Fruit fly (Drosophila melanogaster) whole organism, pupa: ENCODE measurements around the gene Kap3.

Source experiments
- CG10348 ChIP-seq: fragments of 200-800 bp; sonication (Bioruptor generic); IDR thresholded peaks from 2 replicates; pipeline ENCODE4 v1.3.6; 2022; ENCODE audit warnings: missing biosample characterization, missing genetic modification characterization
- CG12605 ChIP-seq: fragments of 200-800 bp; sonication (Bioruptor generic); IDR thresholded peaks from 2 replicates; pipeline ENCODE4 v1.3.6; 2022; ENCODE audit warnings: missing biosample characterization, missing genetic modification characterization
- CG13204 ChIP-seq: fragments of 200-800 bp; sonication (Bioruptor generic); optimal IDR thresholded peaks from 2 replicates; lab custom pipeline; 2018; ENCODE audit warnings: missing biosample characterization, mild to moderate bottlenecking, missing genetic modification characterization, moderate library complexity
- CG14655 ChIP-seq: fragments of 200-800 bp; sonication (Bioruptor generic); optimal IDR thresholded peaks from 3 replicates; lab custom pipeline; 2017; ENCODE audit warnings: mild to moderate bottlenecking, missing biosample characterization, missing genetic modification reagents, missing genetic modification characterization
- CG15710 ChIP-seq: fragments of 200-800 bp; sonication (Bioruptor generic); optimal IDR thresholded peaks from 2 replicates; lab custom pipeline; 2018; ENCODE audit warnings: missing biosample characterization, mild to moderate bottlenecking, missing genetic modification characterization, moderate library complexity
- CG17806 ChIP-seq: fragments of 200-800 bp; sonication (Bioruptor generic); optimal IDR thresholded peaks from 2 replicates; lab custom pipeline; 2018; ENCODE audit warnings: missing biosample characterization, mild to moderate bottlenecking, missing genetic modification characterization, moderate library complexity
- CG32121 ChIP-seq: fragments of 200-800 bp; sonication (Bioruptor generic); IDR thresholded peaks from 2 replicates; pipeline ENCODE4 v1.3.6; 2022; ENCODE audit warnings: missing biosample characterization, missing genetic modification characterization
- CG34367 ChIP-seq: fragments of 200-800 bp; sonication (Bioruptor generic); optimal IDR thresholded peaks from 2 replicates; lab custom pipeline; 2018; ENCODE audit warnings: missing biosample characterization, mild to moderate bottlenecking, missing genetic modification characterization
- CG4496 ChIP-seq: fragments of 200-800 bp; sonication (Bioruptor generic); IDR thresholded peaks from 3 replicates; pipeline ENCODE4 v1.3.6; 2022; ENCODE audit warnings: missing biosample characterization, missing genetic modification characterization
- CG8159 ChIP-seq: fragments of 200-800 bp; sonication (Bioruptor generic); optimal IDR thresholded peaks from 3 replicates; lab custom pipeline; 2018; ENCODE audit warnings: missing biosample characterization, mild to moderate bottlenecking, missing genetic modification characterization, moderate library complexity
- CG8301 ChIP-seq: fragments of 200-800 bp; sonication (Bioruptor generic); optimal IDR thresholded peaks from 2 replicates; lab custom pipeline; 2018; ENCODE audit warnings: missing biosample characterization, mild to moderate bottlenecking, missing genetic modification characterization
- CG9948 ChIP-seq: fragments of 200-800 bp; sonication (Bioruptor generic); optimal IDR thresholded peaks from 2 replicates; lab custom pipeline; 2018; ENCODE audit warnings: missing biosample characterization, mild to moderate bottlenecking, missing genetic modification characterization, moderate library complexity
- D1 ChIP-seq: fragments of 200-800 bp; sonication (Bioruptor generic); optimal IDR thresholded peaks from 2 replicates; lab custom pipeline; 2018; ENCODE audit warnings: missing biosample characterization, mild to moderate bottlenecking, missing genetic modification characterization, moderate library complexity
- EcR ChIP-seq: fragments of 200-800 bp; sonication (Bioruptor generic); optimal IDR thresholded peaks from 3 replicates; lab custom pipeline; 2019; ENCODE audit warnings: missing biosample characterization, missing genetic modification characterization, mild to moderate bottlenecking, moderate library complexity, missing genetic modification reagents
- Ets98B ChIP-seq: fragments of 200-800 bp; sonication (Bioruptor generic); IDR thresholded peaks from 2 replicates; pipeline ENCODE4 v1.3.6; 2022; ENCODE audit warnings: missing biosample characterization, missing genetic modification characterization
- Pif1A ChIP-seq: fragments of 200-800 bp; sonication (Bioruptor generic); optimal IDR thresholded peaks from 3 replicates; lab custom pipeline; 2016; ENCODE audit warnings: missing biosample characterization, missing genetic modification characterization
- Pif1B ChIP-seq: fragments of 200-800 bp; sonication (Bioruptor generic); optimal IDR thresholded peaks from 3 replicates; lab custom pipeline; 2016; ENCODE audit warnings: missing biosample characterization, missing genetic modification characterization
- Snoo ChIP-seq: fragments of 200-800 bp; sonication (Bioruptor generic); optimal IDR thresholded peaks from 3 replicates; lab custom pipeline; 2017; ENCODE audit warnings: missing biosample characterization, mild to moderate bottlenecking, missing genetic modification characterization, inconsistent platforms
- fd96Ca ChIP-seq: fragments of 200-800 bp; sonication (Bioruptor generic); IDR thresholded peaks from 3 replicates; pipeline ENCODE4 v1.3.6; 2022; ENCODE audit warnings: missing biosample characterization, missing genetic modification characterization
- gl ChIP-seq: fragments of 200-800 bp; sonication (Bioruptor generic); optimal IDR thresholded peaks from 2 replicates; lab custom pipeline; 2018; ENCODE audit warnings: missing biosample characterization, mild to moderate bottlenecking, missing genetic modification characterization
- rn ChIP-seq: fragments of 200-800 bp; sonication (Bioruptor generic); IDR thresholded peaks from 2 replicates; pipeline ENCODE4 v1.3.6; 2022; ENCODE audit warnings: missing biosample characterization, missing genetic modification characterization

Kap3 gene

dm6 chrX:11342771-11343170 lies 2.9 kb upstream of the Kap3 start:
- TF ChIP-seq Snoo (tag; lab: Kevin White, UChicago) (no peak), CG4496 (GFP tag; lab: Robert Waterston, UW) (no peak), CG8301 (tag; lab: Kevin White, UChicago) (no peak), D1 (no peak), EcR (GFP tag; lab: Kevin White, UChicago) (no peak), CG34367 (tag; lab: Kevin White, UChicago) (no peak), CG15710 (tag; lab: Kevin White, UChicago) (no peak), CG9948 (tag; lab: Kevin White, UChicago) (no peak), CG17806 (tag; lab: Kevin White, UChicago) (no peak), fd96Ca (GFP tag; lab: Robert Waterston, UW) (no peak), CG13204 (no peak), Pif1A (GFP tag; lab: Kevin White, UChicago) (no peak), CG8159 (tag; lab: Kevin White, UChicago) (no peak), CG10348 (GFP tag; lab: Robert Waterston, UW) (no peak), CG32121 (no peak)

- TF ChIP-seq CG4496 (GFP tag; lab: Robert Waterston, UW) = peak; percentile 49; the same call in 2 of the 3 replicates
- TF ChIP-seq CG13204 = no peak
- TF ChIP-seq CG8301 (tag; lab: Kevin White, UChicago) = no peak
These were observed 2.3 kb upstream of the Kap3 start for dm6 chrX:11342168-11342567.

dm6 chrX:11340719-11341322 lies 937 bp upstream of the Kap3 start:
- TF ChIP-seq CG14655 (GFP tag; lab: Kevin White, UChicago) (peak; percentile 50), EcR (GFP tag; lab: Kevin White, UChicago) (peak; percentile 26), CG15710 (tag; lab: Kevin White, UChicago) (peak; percentile 26), Pif1B (GFP tag; lab: Kevin White, UChicago) (no peak), CG8301 (tag; lab: Kevin White, UChicago) (peak; percentile 4), CG9948 (tag; lab: Kevin White, UChicago) (peak; percentile 5), Pif1A (GFP tag; lab: Kevin White, UChicago) (peak; percentile 32), CG17806 (tag; lab: Kevin White, UChicago) (no peak), CG8159 (tag; lab: Kevin White, UChicago) (peak; percentile 1), Snoo (tag; lab: Kevin White, UChicago) (no peak), CG13204 (peak; percentile 21)

dm6 chrX:11338973-11339867 lies 664 bp downstream of the Kap3 start:
- peak; percentile 25 for TF ChIP-seq CG15710 (tag; lab: Kevin White, UChicago)
- no peak for TF ChIP-seq CG17806 (tag; lab: Kevin White, UChicago)
- 0 out of 2 replicates have a peak, but pooled peaks have one; percentile 8 for TF ChIP-seq CG32121
- no peak for TF ChIP-seq rn (GFP tag; lab: Robert Waterston, UW)

- TF ChIP-seq CG4496 (GFP tag; lab: Robert Waterston, UW) (no peak), Snoo (tag; lab: Kevin White, UChicago) (peak; percentile 60), CG15710 (tag; lab: Kevin White, UChicago) (peak; percentile 37), CG32121 (0 out of 2 replicates have a peak, but pooled peaks have one; percentile 16), CG8159 (tag; lab: Kevin White, UChicago) (no peak), CG34367 (tag; lab: Kevin White, UChicago) (peak; percentile 24), Pif1B (GFP tag; lab: Kevin White, UChicago) (peak; percentile 61), CG9948 (tag; lab: Kevin White, UChicago) (peak; percentile 44), Pif1A (GFP tag; lab: Kevin White, UChicago) (no peak), CG17806 (tag; lab: Kevin White, UChicago) (peak; percentile 42)
These were observed 1.7 kb downstream of the Kap3 start for dm6 chrX:11338047-11338747.

dm6 chrX:11326213-11326731 lies 13.6 kb downstream of the Kap3 start:
- TF ChIP-seq CG8301 (tag; lab: Kevin White, UChicago) (peak; percentile 77), CG8159 (tag; lab: Kevin White, UChicago) (peak; percentile 76), Pif1B (GFP tag; lab: Kevin White, UChicago) (peak; percentile 67), fd96Ca (GFP tag; lab: Robert Waterston, UW) (peak; percentile 76), D1 (no peak), EcR (GFP tag; lab: Kevin White, UChicago) (peak; percentile 96), CG14655 (GFP tag; lab: Kevin White, UChicago) (no peak), CG9948 (tag; lab: Kevin White, UChicago) (peak; percentile 70), Pif1A (GFP tag; lab: Kevin White, UChicago) (peak; percentile 78), CG17806 (tag; lab: Kevin White, UChicago) (peak; percentile 66), CG12605 (0 out of 2 replicates have a peak, but pooled peaks have one; percentile 13), CG4496 (GFP tag; lab: Robert Waterston, UW) (peak; percentile 79), Snoo (tag; lab: Kevin White, UChicago) (peak; percentile 52), Ets98B (GFP tag; lab: Robert Waterston, UW) (peak; percentile 56), CG32121 (peak; percentile 66), gl (tag; lab: Kevin White, UChicago) (peak; percentile 39), CG13204 (no peak), rn (GFP tag; lab: Robert Waterston, UW) (peak; percentile 50; the same call in 1 of the 2 replicates), CG10348 (GFP tag; lab: Robert Waterston, UW) (no peak), CG34367 (tag; lab: Kevin White, UChicago) (peak; percentile 72), CG15710 (tag; lab: Kevin White, UChicago) (peak; percentile 76)
- TF ChIP-seq, all 21 proteins: peak for 17
